Fruit fly (Drosophila melanogaster): ENCODE measurements around the gene CG13078.

Gene CG13078

dm6 chr2L:19543010-19543564 is 20.6 kb upstream of the CG13078 start:
- TF ChIP-seq Sox14 (GFP tag; optimal IDR thresholded peaks at IDR 0.05), result peak; percentile 3
- TF ChIP-seq svp (GFP tag), result no peak
- TF ChIP-seq topi (GFP tag; optimal IDR thresholded peaks at IDR 0.05), result no peak
- TF ChIP-seq esn (GFP tag; optimal IDR thresholded peaks at IDR 0.05), result peak; percentile 6
- no peak for TF ChIP-seq CG32006 (GFP tag; optimal IDR thresholded peaks at IDR 0.05)
- TF ChIP-seq vri (GFP tag; optimal IDR thresholded peaks at IDR 0.05), result no peak
- no peak for TF ChIP-seq CG16779 (tag; optimal IDR thresholded peaks at IDR 0.05)
- no peak for TF ChIP-seq Met (GFP tag; optimal IDR thresholded peaks at IDR 0.05)
- TF ChIP-seq CG8319 (GFP tag; optimal IDR thresholded peaks at IDR 0.05), result no peak
- TF ChIP-seq cyc (GFP tag; optimal IDR thresholded peaks at IDR 0.05), result no peak
- no peak for TF ChIP-seq CG34406 (GFP tag; optimal IDR thresholded peaks at IDR 0.05)
- TF ChIP-seq Hr4 (GFP tag; optimal IDR thresholded peaks at IDR 0.05), result peak; percentile 8
- no peak for TF ChIP-seq Ets96B (tag; optimal IDR thresholded peaks at IDR 0.05)
- TF ChIP-seq CG6792 (GFP tag; optimal IDR thresholded peaks at IDR 0.05), result no peak
- no peak for TF ChIP-seq CG1621 (tag; optimal IDR thresholded peaks at IDR 0.05)
- no peak for TF ChIP-seq CG8632 (GFP tag; optimal IDR thresholded peaks at IDR 0.05)
- no peak for TF ChIP-seq net (GFP tag; optimal IDR thresholded peaks at IDR 0.05)
- TF ChIP-seq salr (GFP tag; optimal IDR thresholded peaks at IDR 0.05), result no peak
- TF ChIP-seq CG3032 (tag; optimal IDR thresholded peaks at IDR 0.05), result no peak
- TF ChIP-seq CG3919 (GFP tag; optimal IDR thresholded peaks at IDR 0.05), result no peak
- TF ChIP-seq fkh (GFP tag; optimal IDR thresholded peaks at IDR 0.05), result no peak
- TF ChIP-seq Lpt (GFP tag; optimal IDR thresholded peaks at IDR 0.05), result no peak
- TF ChIP-seq Smox (GFP tag; optimal IDR thresholded peaks at IDR 0.05), result peak; percentile 6
- no peak for TF ChIP-seq Gug (GFP tag; IDR thresholded peaks at IDR 0.05)
- no peak for TF ChIP-seq CG11762 (GFP tag; optimal IDR thresholded peaks at IDR 0.05; ENCODE audit: insufficient read depth)
- no peak for TF ChIP-seq dsx (GFP tag; optimal IDR thresholded peaks at IDR 0.05; ENCODE audit: poor library complexity, severe bottlenecking)
- TF ChIP-seq CG6163 (GFP tag; IDR thresholded peaks at IDR 0.05), result no peak
- no peak for TF ChIP-seq Sox102F (GFP tag; optimal IDR thresholded peaks at IDR 0.05)
- TF ChIP-seq Eip93F (GFP tag; optimal IDR thresholded peaks at IDR 0.05), result no peak
- TF ChIP-seq Hr39 (GFP tag; optimal IDR thresholded peaks at IDR 0.05), result no peak
- TF ChIP-seq CG31627 (GFP tag; optimal IDR thresholded peaks at IDR 0.05), result no peak
- no peak for TF ChIP-seq Sox15 (GFP tag; optimal IDR thresholded peaks at IDR 0.05)
- TF ChIP-seq ss (GFP tag; optimal IDR thresholded peaks at IDR 0.05), result no peak
- TF ChIP-seq CG11902 (GFP tag; optimal IDR thresholded peaks at IDR 0.05), result no peak
- no peak for TF ChIP-seq Ets21C (GFP tag; optimal IDR thresholded peaks at IDR 0.05)
- TF ChIP-seq eg (GFP tag; IDR thresholded peaks at IDR 0.05), result no peak
- TF ChIP-seq acj6 (GFP tag; optimal IDR thresholded peaks at IDR 0.05), result no peak
- no peak for TF ChIP-seq Hr38 (GFP tag; optimal IDR thresholded peaks at IDR 0.05)
- no peak for TF ChIP-seq fd85E (GFP tag; optimal IDR thresholded peaks at IDR 0.05)
- TF ChIP-seq CG6276 (GFP tag; optimal IDR thresholded peaks at IDR 0.05), result peak; percentile 19
- TF ChIP-seq Eip78C (GFP tag), result peak; percentile 57
- TF ChIP-seq CG15336 (GFP tag; IDR thresholded peaks at IDR 0.05), result 0 out of 2 replicates have a peak, but pooled peaks have one; percentile 9
- TF ChIP-seq pdm3 (GFP tag; optimal IDR thresholded peaks at IDR 0.05), result no peak

Data from whole organism, prepupa.